Worm (Caenorhabditis elegans) whole organism, young adult: ENCODE results near the gene C16C10.1.

ENCODE experiments used
- B0261.1 ChIP-seq: sonication (generic microtip); optimal IDR thresholded peaks from 2 replicates; lab custom pipeline; 2016; ENCODE audit warnings: mild to moderate bottlenecking, missing genetic modification characterization, moderate library complexity, missing compliant biosample characterization
- B0336.3 ChIP-seq: fragments of 200-800 bp; sonication (Bioruptor generic); IDR thresholded peaks from 2 replicates; pipeline ENCODE4 v1.3.6; 2022; ENCODE audit warnings: missing genetic modification characterization, missing compliant biosample characterization
- D2030.7 ChIP-seq: fragments of 200-800 bp; sonication (Bioruptor generic); IDR thresholded peaks from 2 replicates; pipeline ENCODE4 v1.3.6; 2022; ENCODE audit warnings: missing genetic modification reagents, missing genetic modification characterization, missing compliant biosample characterization
- F22D6.2 ChIP-seq: sonication (generic microtip); optimal IDR thresholded peaks from 2 replicates; lab custom pipeline; 2016; ENCODE audit warnings: mild to moderate bottlenecking, missing genetic modification characterization, missing compliant biosample characterization
- F23B12.7 ChIP-seq: sonication (generic microtip); optimal IDR thresholded peaks from 2 replicates; lab custom pipeline; 2017; ENCODE audit warnings: missing genetic modification characterization, mild to moderate bottlenecking, missing compliant biosample characterization, antibody characterized with exemption, moderate library complexity; ENCODE audit not compliant: insufficient read depth
- F39B2.1 ChIP-seq: fragments of 200-800 bp; sonication (Bioruptor generic); IDR thresholded peaks from 2 replicates; pipeline ENCODE4 v1.3.6; 2022; ENCODE audit warnings: missing genetic modification reagents, missing genetic modification characterization, missing compliant biosample characterization
- F49E8.2 ChIP-seq: sonication (generic microtip); optimal IDR thresholded peaks from 3 replicates; lab custom pipeline; 2017; ENCODE audit warnings: missing genetic modification characterization, mild to moderate bottlenecking, missing compliant biosample characterization, antibody characterized with exemption, moderate library complexity; ENCODE audit not compliant: insufficient read depth
- F52B5.7 ChIP-seq: sonication (generic microtip); optimal IDR thresholded peaks from 2 replicates; lab custom pipeline; 2016; ENCODE audit warnings: mild to moderate bottlenecking, missing genetic modification characterization, missing compliant biosample characterization
- F55B11.4 ChIP-seq: sonication (generic microtip); optimal IDR thresholded peaks from 2 replicates; lab custom pipeline; 2016; ENCODE audit warnings: missing compliant biosample characterization, missing genetic modification characterization, borderline replicate concordance; ENCODE audit not compliant: insufficient read depth
- F57C9.4 ChIP-seq: sonication (generic microtip); optimal IDR thresholded peaks from 2 replicates; lab custom pipeline; 2017; ENCODE audit warnings: mild to moderate bottlenecking, missing genetic modification characterization, missing compliant biosample characterization
- Y53F4B.3 ChIP-seq: fragments of 200-800 bp; sonication (Bioruptor generic); IDR thresholded peaks from 2 replicates; pipeline ENCODE4 v1.3.6; 2022; ENCODE audit warnings: missing genetic modification reagents, missing genetic modification characterization, missing compliant biosample characterization
- Y56A3A.18 ChIP-seq: fragments of 200-800 bp; sonication (Bioruptor generic); IDR thresholded peaks from 2 replicates; pipeline ENCODE4 v1.3.6; 2022; ENCODE audit warnings: missing genetic modification reagents, missing genetic modification characterization, missing compliant biosample characterization
- Y67H2A.10 ChIP-seq: fragments of 200-800 bp; sonication (Bioruptor generic); conservative IDR thresholded peaks from 2 replicates; pipeline ENCODE4 v1.3.6; 2022; ENCODE audit warnings: missing genetic modification reagents, missing genetic modification characterization, missing compliant biosample characterization
- Y95B8A.8 ChIP-seq: fragments of 200-800 bp; sonication (Bioruptor generic); IDR thresholded peaks from 2 replicates; pipeline ENCODE4 v1.3.6; 2022; ENCODE audit warnings: missing genetic modification reagents, missing genetic modification characterization, missing compliant biosample characterization
- ZK185.1 ChIP-seq: sonication (generic microtip); optimal IDR thresholded peaks from 2 replicates; lab custom pipeline; 2016; ENCODE audit warnings: mild to moderate bottlenecking, missing genetic modification characterization, missing compliant biosample characterization; ENCODE audit not compliant: poor library complexity, severe bottlenecking
- atf-7 ChIP-seq: sonication (generic microtip); optimal IDR thresholded peaks from 2 replicates; lab custom pipeline; 2017; ENCODE audit warnings: mild to moderate bottlenecking, missing genetic modification characterization, missing compliant biosample characterization
- attf-3 ChIP-seq: fragments of 200-800 bp; sonication (Bioruptor generic); conservative IDR thresholded peaks from 2 replicates; pipeline ENCODE4 v1.3.6; 2022; ENCODE audit warnings: missing genetic modification reagents, missing genetic modification characterization, missing compliant biosample characterization
- attf-6 ChIP-seq: fragments of 200-800 bp; sonication (Bioruptor generic); IDR thresholded peaks from 2 replicates; pipeline ENCODE4 v1.3.6; 2022; ENCODE audit warnings: missing genetic modification reagents, missing genetic modification characterization, missing compliant biosample characterization
- bed-1 ChIP-seq: fragments of 200-800 bp; sonication (Bioruptor generic); IDR thresholded peaks from 2 replicates; pipeline ENCODE4 v1.3.6; 2022; ENCODE audit warnings: missing genetic modification reagents, missing genetic modification characterization, missing compliant biosample characterization
- bed-2 ChIP-seq: fragments of 200-800 bp; sonication (Bioruptor generic); IDR thresholded peaks from 2 replicates; pipeline ENCODE4 v1.3.6; 2022; ENCODE audit warnings: missing genetic modification reagents, missing genetic modification characterization, missing compliant biosample characterization
- cebp-2 ChIP-seq: fragments of 200-800 bp; sonication (Bioruptor generic); IDR thresholded peaks from 2 replicates; pipeline ENCODE4 v1.3.6; 2022; ENCODE audit warnings: missing genetic modification characterization, missing compliant biosample characterization
- ceh-79 ChIP-seq: sonication (generic microtip); optimal IDR thresholded peaks from 2 replicates; lab custom pipeline; 2017; ENCODE audit warnings: mild to moderate bottlenecking, missing genetic modification characterization, missing compliant biosample characterization
- ceh-91 ChIP-seq: fragments of 200-800 bp; sonication (Bioruptor generic); IDR thresholded peaks from 2 replicates; pipeline ENCODE4 v1.3.6; 2022; ENCODE audit warnings: missing genetic modification reagents, missing genetic modification characterization, missing compliant biosample characterization
- die-1 ChIP-seq: sonication (generic microtip); optimal IDR thresholded peaks from 2 replicates; lab custom pipeline; 2016; ENCODE audit warnings: missing genotype, mild to moderate bottlenecking, missing genetic modification characterization, missing compliant biosample characterization
- efl-1 ChIP-seq: fragments of 150-350 bp; optimal IDR thresholded peaks from 2 replicates; lab custom pipeline; 2014; ENCODE audit warnings: missing biosample characterization, missing genetic modification reagents, missing genetic modification characterization
- egrh-3 ChIP-seq: fragments of 200-800 bp; sonication (Bioruptor generic); IDR thresholded peaks from 2 replicates; pipeline ENCODE4 v1.3.6; 2022; ENCODE audit warnings: missing genetic modification reagents, missing genetic modification characterization, missing compliant biosample characterization
- ekl-4 ChIP-seq: fragments of 200-800 bp; sonication (Bioruptor generic); IDR thresholded peaks from 2 replicates; pipeline ENCODE4 v1.3.6; 2022; ENCODE audit warnings: missing genetic modification reagents, missing genetic modification characterization, missing compliant biosample characterization
- fkh-3 ChIP-seq: sonication (generic microtip); optimal IDR thresholded peaks from 2 replicates; lab custom pipeline; 2016; ENCODE audit warnings: mild to moderate bottlenecking, missing genetic modification characterization, missing compliant biosample characterization
- him-1 ChIP-seq: sonication (generic microtip); optimal IDR thresholded peaks from 2 replicates; lab custom pipeline; 2016; ENCODE audit warnings: missing genotype, missing genetic modification reagents, missing genetic modification characterization, missing compliant biosample characterization
- hlh-12 ChIP-seq: sonication (generic microtip); optimal IDR thresholded peaks from 2 replicates; lab custom pipeline; 2016; ENCODE audit warnings: missing genetic modification characterization, missing compliant biosample characterization
- lir-1 ChIP-seq: fragments of 200-800 bp; sonication (Bioruptor generic); conservative IDR thresholded peaks from 2 replicates; pipeline ENCODE4 v1.3.6; 2022; ENCODE audit warnings: missing genetic modification reagents, missing genetic modification characterization, missing compliant biosample characterization
- lsl-1 ChIP-seq: fragments of 200-800 bp; sonication (Bioruptor generic); optimal IDR thresholded peaks from 2 replicates; lab custom pipeline; 2018; ENCODE audit warnings: mild to moderate bottlenecking, missing genetic modification characterization, moderate library complexity, missing compliant biosample characterization
- madf-3 ChIP-seq: fragments of 200-800 bp; sonication (Bioruptor generic); IDR thresholded peaks from 2 replicates; pipeline ENCODE4 v1.3.6; 2022; ENCODE audit warnings: missing genetic modification reagents, missing genetic modification characterization, missing compliant biosample characterization
- madf-6 ChIP-seq: fragments of 200-800 bp; sonication (Bioruptor generic); IDR thresholded peaks from 2 replicates; pipeline ENCODE4 v1.3.6; 2022; ENCODE audit warnings: missing genetic modification reagents, missing genetic modification characterization, missing compliant biosample characterization
- mcd-1 ChIP-seq: fragments of 200-800 bp; sonication (Bioruptor generic); IDR thresholded peaks from 2 replicates; pipeline ENCODE4 v1.3.6; 2022; ENCODE audit warnings: missing genetic modification reagents, missing genetic modification characterization, missing compliant biosample characterization
- mes-4 ChIP-seq: sonication (generic microtip); optimal IDR thresholded peaks from 2 replicates; lab custom pipeline; 2016; ENCODE audit warnings: missing genotype, missing genetic modification characterization, missing compliant biosample characterization
- mxl-1 ChIP-seq: sonication (generic microtip); optimal IDR thresholded peaks from 2 replicates; lab custom pipeline; 2016; ENCODE audit warnings: missing genetic modification characterization, missing compliant biosample characterization
- nfya-2 ChIP-seq: fragments of 200-800 bp; sonication (Bioruptor generic); IDR thresholded peaks from 2 replicates; pipeline ENCODE4 v1.3.6; 2022; ENCODE audit warnings: missing genetic modification reagents, missing genetic modification characterization, missing compliant biosample characterization
- nhr-80 ChIP-seq: sonication (generic microtip); optimal IDR thresholded peaks from 2 replicates; lab custom pipeline; 2016; ENCODE audit warnings: missing genetic modification characterization, missing compliant biosample characterization
- nhr-90 ChIP-seq: sonication (generic microtip); optimal IDR thresholded peaks from 2 replicates; lab custom pipeline; 2016; ENCODE audit warnings: missing genotype, mild to moderate bottlenecking, missing genetic modification characterization, missing compliant biosample characterization
- rcor-1 ChIP-seq: fragments of 200-800 bp; sonication (Bioruptor generic); IDR thresholded peaks from 2 replicates; pipeline ENCODE4 v1.3.6; 2022; ENCODE audit warnings: missing genetic modification reagents, missing genetic modification characterization, missing compliant biosample characterization
- repo-1 ChIP-seq: sonication (generic microtip); optimal IDR thresholded peaks from 2 replicates; lab custom pipeline; 2017; ENCODE audit warnings: mild to moderate bottlenecking, missing genetic modification characterization, missing compliant biosample characterization
- sptf-2 ChIP-seq: fragments of 200-800 bp; sonication (Bioruptor generic); optimal IDR thresholded peaks from 2 replicates; lab custom pipeline; 2018; ENCODE audit warnings: mild to moderate bottlenecking, missing genetic modification characterization, missing compliant biosample characterization
- tlf-1 ChIP-seq: fragments of 200-800 bp; sonication (Bioruptor generic); optimal IDR thresholded peaks from 2 replicates; lab custom pipeline; 2018; ENCODE audit warnings: mild to moderate bottlenecking, missing genetic modification characterization, missing compliant biosample characterization
- zfh-2 ChIP-seq: fragments of 200-800 bp; sonication (Bioruptor generic); conservative IDR thresholded peaks from 2 replicates; pipeline ENCODE4 v1.3.6; 2022; ENCODE audit warnings: missing genetic modification reagents, missing genetic modification characterization, missing compliant biosample characterization
- ztf-22 ChIP-seq: fragments of 200-800 bp; sonication (Bioruptor generic); optimal IDR thresholded peaks from 2 replicates; lab custom pipeline; 2018; ENCODE audit warnings: mild to moderate bottlenecking, missing genetic modification characterization, moderate library complexity, missing compliant biosample characterization
- ztf-25 ChIP-seq: fragments of 200-800 bp; sonication (Bioruptor generic); IDR thresholded peaks from 2 replicates; pipeline ENCODE4 v1.3.6; 2022; ENCODE audit warnings: missing genetic modification reagents, missing genetic modification characterization, missing compliant biosample characterization
- ztf-3 ChIP-seq: fragments of 200-800 bp; sonication (Bioruptor generic); optimal IDR thresholded peaks from 2 replicates; lab custom pipeline; 2018; ENCODE audit warnings: mild to moderate bottlenecking, missing genetic modification characterization, missing compliant biosample characterization

The C16C10.1 gene

DNA sequence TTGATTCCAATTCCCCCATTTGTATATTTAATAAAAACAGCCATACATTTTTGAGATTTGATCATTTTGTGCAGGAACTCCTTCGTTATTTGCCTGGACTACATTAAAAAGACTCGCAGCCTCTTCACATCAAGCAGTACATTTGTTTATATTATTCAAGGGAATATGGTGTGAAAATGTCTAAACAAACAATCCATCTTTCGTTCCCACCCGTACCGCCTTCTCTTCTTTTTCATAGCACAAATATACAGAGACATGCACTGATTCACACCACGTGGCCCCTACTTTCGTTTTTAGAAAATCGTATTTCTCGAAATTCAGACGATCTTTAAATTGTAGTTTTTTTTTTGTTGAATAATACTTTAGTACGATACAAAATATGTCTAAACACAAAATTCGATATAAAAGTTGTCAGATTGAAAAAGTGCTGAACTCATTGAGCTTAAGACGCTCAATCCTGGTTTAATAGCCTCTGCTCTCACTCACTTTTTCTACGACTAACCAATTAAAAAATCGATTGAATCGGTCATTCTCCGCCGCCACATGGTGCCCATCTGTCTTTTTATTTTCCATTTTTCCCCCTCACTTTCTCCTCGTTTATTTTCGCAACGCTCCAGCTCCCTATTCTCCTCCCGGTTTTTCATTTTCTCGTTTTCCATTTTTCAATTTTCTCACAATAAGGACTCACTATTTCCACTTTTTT lies 14.2 kb upstream of the C16C10.1 start (continued):
- peak; percentile 95 for TF ChIP-seq B0336.3 (GFP tag; lab: Robert Waterston, UW)
- no peak for TF ChIP-seq rcor-1 (GFP tag; lab: Robert Waterston, UW)
- TF ChIP-seq attf-3 (GFP tag; lab: Robert Waterston, UW): no peak
- no peak for TF ChIP-seq Y95B8A.8
- 0 out of 2 replicates have a peak, but pooled peaks have one; percentile 19 for TF ChIP-seq mcd-1 (GFP tag; lab: Robert Waterston, UW)
- TF ChIP-seq ceh-91 (GFP tag; lab: Robert Waterston, UW): no peak
- TF ChIP-seq ztf-3: no peak
- no peak for TF ChIP-seq ztf-22 (GFP tag; lab: Kevin White, UChicago)
- no peak for TF ChIP-seq zfh-2
- TF ChIP-seq ceh-79 (tag; lab: Kevin White, UChicago): peak; percentile 33
- no peak for TF ChIP-seq sptf-2
- TF ChIP-seq bed-2 (GFP tag; lab: Robert Waterston, UW): no peak
- peak; percentile 87 for TF ChIP-seq Y56A3A.18 (GFP tag; lab: Robert Waterston, UW)
- TF ChIP-seq hlh-12 (tag; lab: Kevin White, UChicago): no peak
- no peak for TF ChIP-seq cebp-2 (GFP tag; lab: Robert Waterston, UW)
- TF ChIP-seq D2030.7: 0 out of 2 replicates have a peak, but pooled peaks have one; percentile 24
- TF ChIP-seq F39B2.1 (GFP tag; lab: Robert Waterston, UW): no peak
- TF ChIP-seq nfya-2 (GFP tag; lab: Robert Waterston, UW): no peak
- no peak for TF ChIP-seq bed-1
- peak; percentile 77 for TF ChIP-seq tlf-1
- peak; percentile 6 for TF ChIP-seq nhr-80
- TF ChIP-seq lir-1 (GFP tag; lab: Robert Waterston, UW): no peak
- no peak for TF ChIP-seq die-1 (tag; lab: Kevin White, UChicago)
- TF ChIP-seq ekl-4 (GFP tag; lab: Robert Waterston, UW): peak; percentile 83
- TF ChIP-seq atf-7 (tag; lab: Kevin White, UChicago): peak; percentile 84
- no peak for TF ChIP-seq mes-4 (tag; lab: Kevin White, UChicago)
- no peak for TF ChIP-seq F23B12.7
- peak; percentile 46 for TF ChIP-seq F52B5.7 (tag; lab: Kevin White, UChicago)
- no peak for TF ChIP-seq F49E8.2 (tag; lab: Kevin White, UChicago)
- peak; percentile 59 for TF ChIP-seq nhr-90 (tag; lab: Kevin White, UChicago)
- TF ChIP-seq lsl-1: no peak
- peak; percentile 86 for TF ChIP-seq repo-1
- 0 out of 2 replicates have a peak, but pooled peaks have one; percentile 9 for TF ChIP-seq attf-6
- no peak for TF ChIP-seq ztf-25 (GFP tag; lab: Robert Waterston, UW)
- no peak for TF ChIP-seq F55B11.4
- peak; percentile 11 for TF ChIP-seq mxl-1 (tag; lab: Kevin White, UChicago)
- no peak for TF ChIP-seq Y67H2A.10 (GFP tag; lab: Robert Waterston, UW)
- TF ChIP-seq ZK185.1 (tag; lab: Kevin White, UChicago): peak; percentile 72
- TF ChIP-seq madf-3 (GFP tag; lab: Robert Waterston, UW): peak; percentile 56; the same call in 1 of the 2 replicates
- TF ChIP-seq fkh-3: peak; percentile 80
- TF ChIP-seq F22D6.2 (tag; lab: Kevin White, UChicago): no peak
- no peak for TF ChIP-seq Y53F4B.3 (GFP tag; lab: Robert Waterston, UW)
- peak; percentile 62 for TF ChIP-seq F57C9.4 (tag; lab: Kevin White, UChicago)
- no peak for TF ChIP-seq egrh-3 (GFP tag; lab: Robert Waterston, UW)
- no peak for TF ChIP-seq efl-1 (GFP tag; lab: Kevin White, UChicago)
- no peak for TF ChIP-seq him-1 (tag; lab: Kevin White, UChicago)
- TF ChIP-seq B0261.1 (tag; lab: Kevin White, UChicago): peak; percentile 14
- TF ChIP-seq madf-6: peak; percentile 66
